Fruit fly (Drosophila melanogaster) whole organism, wandering third instar larva: ENCODE results near the gene CG9389.

Experiments
- Abd-B ChIP-seq: fragments of >200 bp; optimal IDR thresholded peaks from 2 replicates; lab custom pipeline; 2017; ENCODE audit warnings: missing biosample characterization, missing genetic modification characterization
- Mio ChIP-seq: sonication (Bioruptor generic); optimal IDR thresholded peaks from 2 replicates; lab custom pipeline; 2016; ENCODE audit warnings: missing biosample characterization, missing genetic modification characterization
- h ChIP-seq: fragments of 200-800 bp; sonication (Bioruptor generic); optimal IDR thresholded peaks from 3 replicates; lab custom pipeline; 2016; ENCODE audit warnings: missing biosample characterization, mild to moderate bottlenecking, missing genetic modification characterization
- pan ChIP-seq: fragments of >200 bp; optimal IDR thresholded peaks from 2 replicates; lab custom pipeline; 2017
- rgr ChIP-seq: fragments of 200-800 bp; sonication (Bioruptor generic); optimal IDR thresholded peaks from 3 replicates; lab custom pipeline; 2016; ENCODE audit warnings: missing biosample characterization, mild to moderate bottlenecking, missing genetic modification characterization

- TF ChIP-seq Mio (GFP tag; lab: Kevin White, UChicago) (no peak), rgr (GFP tag; lab: Kevin White, UChicago) (no peak), Abd-B (GFP tag; lab: Kevin White, UChicago) (no peak), h (peak; percentile 53), pan (lab: Kevin White, UChicago) (no peak)
Measured at dm6 chr3L:21275921-21276295, 5.5 kb upstream of the CG9389 start.
